Worm (Caenorhabditis elegans) whole organism, L3 larva: ENCODE results near the gene F41E6.17.
"Not testable (repeated sequence)": the region's sequence is repeated elsewhere in the genome, so short reads cannot be mapped to it uniquely, and the experiment has no call there.

Experiments
- aly-2 ChIP-seq: fragments of 150-350 bp; optimal IDR thresholded peaks from 2 replicates; lab custom pipeline; 2014; ENCODE audit warnings: missing biosample characterization, missing genetic modification characterization
- ama-1 ChIP-seq: fragments of 150-350 bp; optimal IDR thresholded peaks from 2 replicates; lab custom pipeline; 2018
- daf-12 ChIP-seq: fragments of 150-350 bp; optimal IDR thresholded peaks from 2 replicates; lab custom pipeline; 2014; ENCODE audit warnings: missing biosample characterization, missing genetic modification reagents, missing genetic modification characterization
- egl-27 ChIP-seq: sonication (generic microtip); optimal IDR thresholded peaks from 4 replicates; lab custom pipeline; 2017; ENCODE audit warnings: missing biosample characterization, missing genetic modification reagents, missing genetic modification characterization
- fkh-10 ChIP-seq: sonication (generic microtip); optimal IDR thresholded peaks from 2 replicates; lab custom pipeline; 2017; ENCODE audit warnings: missing biosample characterization, missing genetic modification reagents, missing genetic modification characterization
- lin-15B ChIP-seq: fragments of 150-350 bp; optimal IDR thresholded peaks from 2 replicates; lab custom pipeline; 2014; ENCODE audit warnings: missing biosample characterization, missing genetic modification characterization
- mdl-1 ChIP-seq: fragments of 150-350 bp; optimal IDR thresholded peaks from 2 replicates; lab custom pipeline; 2014; ENCODE audit warnings: missing biosample characterization, missing genetic modification characterization
- mml-1 ChIP-seq: fragments of 150-350 bp; sonication (generic microtip); optimal IDR thresholded peaks from 3 replicates; lab custom pipeline; 2014; ENCODE audit warnings: missing biosample characterization, missing genetic modification characterization
- nhr-11 ChIP-seq: fragments of 150-350 bp; optimal IDR thresholded peaks from 2 replicates; lab custom pipeline; 2014; ENCODE audit warnings: missing biosample characterization, missing genetic modification characterization
- nhr-25 ChIP-seq: sonication (generic microtip); optimal IDR thresholded peaks from 2 replicates; lab custom pipeline; 2017; ENCODE audit warnings: missing biosample characterization, missing genetic modification characterization
- nhr-43 ChIP-seq: sonication (generic microtip); optimal IDR thresholded peaks from 2 replicates; lab custom pipeline; 2016; ENCODE audit warnings: mild to moderate bottlenecking, missing genetic modification characterization, missing compliant biosample characterization; ENCODE audit not compliant: poor library complexity, severe bottlenecking
- tbx-2 ChIP-seq: sonication (generic microtip); optimal IDR thresholded peaks from 2 replicates; lab custom pipeline; 2016; ENCODE audit warnings: mild to moderate bottlenecking, missing genetic modification characterization, missing compliant biosample characterization
- ztf-11 ChIP-seq: fragments of 150-350 bp; optimal IDR thresholded peaks from 2 replicates; lab custom pipeline; 2014; ENCODE audit warnings: missing biosample characterization, missing genetic modification characterization

- TF ChIP-seq tbx-2 (tag; lab: Kevin White, UChicago); mdl-1; daf-12 (tag; lab: Kevin White, UChicago); aly-2 (tag; lab: Kevin White, UChicago); ama-1 (lab: Kevin White, UChicago); nhr-25 (tag; lab: Kevin White, UChicago); nhr-11; egl-27 (tag; lab: Kevin White, UChicago); lin-15B (tag; lab: Kevin White, UChicago); nhr-43 (tag; lab: Kevin White, UChicago); ztf-11 (tag; lab: Kevin White, UChicago); fkh-10 (GFP tag; lab: Kevin White, UChicago); mml-1 (tag; lab: Kevin White, UChicago): not testable (repeated sequence)
Measured at ce11 chrV:8574762-8575161, 49.1 kb upstream of the F41E6.17 start, which contains the start of gene F25G6.1.
